Fruit fly (Drosophila melanogaster) whole organism, embryonic: ENCODE data around the gene Fkbp59.

ENCODE experiments used
- Antp ChIP-seq: fragments of 200-800 bp; sonication (Bioruptor generic); optimal IDR thresholded peaks from 3 replicates; lab custom pipeline; 2016; ENCODE audit warnings: missing biosample characterization, missing genetic modification characterization
- Awh ChIP-seq: fragments of 200-800 bp; sonication (Bioruptor generic); IDR thresholded peaks from 2 replicates; pipeline ENCODE4, ENCODE4 v1.3.6; 2022; ENCODE audit warnings: missing biosample characterization, missing genetic modification characterization
- BEAF-32 ChIP-seq: fragments of 200-800 bp; sonication (Bioruptor generic); optimal IDR thresholded peaks from 3 replicates; lab custom pipeline; 2017; ENCODE audit warnings: missing biosample characterization, missing genetic modification characterization, mild to moderate bottlenecking, moderate library complexity, missing genetic modification reagents
- CG10267 ChIP-seq: fragments of 200-800 bp; sonication (Bioruptor generic); optimal IDR thresholded peaks from 2 replicates; lab custom pipeline; 2018; ENCODE audit warnings: missing biosample characterization, mild to moderate bottlenecking, missing genetic modification characterization, moderate library complexity
- CG11247 ChIP-seq: fragments of 200-800 bp; sonication (Bioruptor generic); IDR thresholded peaks from 2 replicates; pipeline ENCODE4 v1.3.6; 2022; ENCODE audit warnings: missing biosample characterization, missing genetic modification characterization
- CG11456 ChIP-seq: fragments of 200-800 bp; sonication (Bioruptor generic); IDR thresholded peaks from 3 replicates; pipeline ENCODE4 v1.3.6; 2022; ENCODE audit warnings: missing biosample characterization, missing genetic modification characterization
- CG13624 ChIP-seq: fragments of 200-800 bp; sonication (Bioruptor generic); optimal IDR thresholded peaks from 2 replicates; lab custom pipeline; 2016; ENCODE audit warnings: missing biosample characterization, missing genetic modification characterization
- CG14050 ChIP-seq: fragments of 200-800 bp; sonication (Bioruptor generic); IDR thresholded peaks from 3 replicates; pipeline ENCODE4 v1.3.6; 2022; ENCODE audit warnings: missing biosample characterization, missing genetic modification characterization
- CG15514 ChIP-seq: fragments of 200-800 bp; sonication (Bioruptor generic); optimal IDR thresholded peaks from 3 replicates; lab custom pipeline; 2017; ENCODE audit warnings: missing biosample characterization, missing genetic modification characterization, mild to moderate bottlenecking, moderate library complexity, missing genetic modification reagents
- CG1792 ChIP-seq: fragments of 200-800 bp; sonication (Bioruptor generic); optimal IDR thresholded peaks from 2 replicates; lab custom pipeline; 2016; ENCODE audit warnings: missing biosample characterization, missing genetic modification characterization
- CG2712 ChIP-seq: fragments of 200-800 bp; optimal IDR thresholded peaks from 3 replicates; lab custom pipeline; 2019; ENCODE audit warnings: missing biosample characterization, mild to moderate bottlenecking, missing genetic modification characterization, moderate library complexity
- CG3163 ChIP-seq: fragments of 200-800 bp; sonication (Bioruptor generic); optimal IDR thresholded peaks from 3 replicates; lab custom pipeline; 2016; ENCODE audit warnings: missing biosample characterization, missing genetic modification characterization
- CG34422 ChIP-seq: fragments of 200-800 bp; sonication (Bioruptor generic); IDR thresholded peaks from 3 replicates; pipeline ENCODE4 v1.3.6; 2022; ENCODE audit warnings: missing biosample characterization, missing genetic modification characterization
- CG3995 ChIP-seq: fragments of 200-800 bp; sonication (Bioruptor generic); optimal IDR thresholded peaks from 3 replicates; lab custom pipeline; 2016; ENCODE audit warnings: missing biosample characterization, missing genetic modification characterization
- CG6272 ChIP-seq: fragments of 200-800 bp; sonication (Bioruptor generic); IDR thresholded peaks from 2 replicates; pipeline ENCODE4 v1.3.6; 2022; ENCODE audit warnings: missing biosample characterization, missing genetic modification characterization
- CG6654 ChIP-seq: fragments of 200-800 bp; sonication (Bioruptor generic); optimal IDR thresholded peaks from 2 replicates; lab custom pipeline; 2017; ENCODE audit warnings: missing biosample characterization, mild to moderate bottlenecking, missing genetic modification characterization
- CHES-1-like ChIP-seq: fragments of 200-800 bp; sonication (Bioruptor generic); optimal IDR thresholded peaks from 2 replicates; lab custom pipeline; 2016; ENCODE audit warnings: missing biosample characterization, missing genetic modification characterization
- Drgx ChIP-seq: fragments of 200-800 bp; sonication (Bioruptor generic); IDR thresholded peaks from 2 replicates; pipeline ENCODE4 v1.3.6; 2022; ENCODE audit warnings: missing biosample characterization, missing genetic modification characterization
- Ets97D ChIP-seq: fragments of 200-800 bp; sonication (Bioruptor generic); optimal IDR thresholded peaks from 3 replicates; lab custom pipeline; 2016; ENCODE audit warnings: missing biosample characterization, missing genetic modification characterization
- Fer1 ChIP-seq: fragments of 200-800 bp; sonication (Bioruptor generic); optimal IDR thresholded peaks from 2 replicates; lab custom pipeline; 2017; ENCODE audit warnings: missing biosample characterization, mild to moderate bottlenecking, missing genetic modification characterization
- MBD-R2 ChIP-seq: fragments of 200-800 bp; sonication (Bioruptor generic); IDR thresholded peaks from 2 replicates; pipeline ENCODE4 v1.3.6; 2022; ENCODE audit warnings: missing biosample characterization, missing genetic modification characterization
- Med ChIP-seq: fragments of 200-800 bp; sonication (Bioruptor generic); peaks from one replicate; lab custom pipeline; 2016; ENCODE audit warnings: missing biosample characterization, missing genetic modification characterization, mild to moderate bottlenecking, inconsistent platforms, moderate library complexity
- NFAT ChIP-seq: fragments of 200-800 bp; sonication (Bioruptor generic); IDR thresholded peaks from 2 replicates; pipeline ENCODE4 v1.3.6; 2022; ENCODE audit warnings: missing biosample characterization, missing genetic modification characterization
- Ptx1 ChIP-seq: fragments of 200-800 bp; sonication (Bioruptor generic); IDR thresholded peaks from 2 replicates; pipeline ENCODE4 v1.3.6; 2022; ENCODE audit warnings: missing biosample characterization, missing genetic modification characterization
- Sry-δ ChIP-seq: fragments of 200-800 bp; sonication (Bioruptor generic); optimal IDR thresholded peaks from 2 replicates; lab custom pipeline; 2016; ENCODE audit warnings: missing biosample characterization, missing genetic modification characterization
- Xrp1 ChIP-seq: fragments of 200-800 bp; sonication (Bioruptor generic); IDR thresholded peaks from 2 replicates; pipeline ENCODE4 v1.3.6; 2022; ENCODE audit warnings: missing biosample characterization, missing genetic modification characterization
- YL-1 ChIP-seq: fragments of 200-800 bp; sonication (Bioruptor generic); optimal IDR thresholded peaks from 3 replicates; lab custom pipeline; 2017; ENCODE audit warnings: missing biosample characterization, mild to moderate bottlenecking, missing genetic modification characterization
- abd-A ChIP-seq: fragments of 200-800 bp; sonication (Bioruptor generic); optimal IDR thresholded peaks from 3 replicates; lab custom pipeline; 2019; ENCODE audit warnings: missing biosample characterization, mild to moderate bottlenecking, missing genetic modification characterization, moderate library complexity
- br ChIP-seq: fragments of >200 bp; optimal IDR thresholded peaks from 2 replicates; lab custom pipeline; 2017
- crp ChIP-seq, 2 experiments: fragments of 200-800 bp; sonication (Bioruptor generic); optimal IDR thresholded peaks; 2 replicates in 1 of 2; 3 replicates in 1 of 2; lab custom pipeline; 2017; ENCODE audit warnings: missing biosample characterization in 2 of 2, missing genetic modification characterization in 2 of 2, mild to moderate bottlenecking in 1 of 2, moderate library complexity in 1 of 2
- dmrt11E ChIP-seq: fragments of 200-800 bp; sonication (Bioruptor generic); optimal IDR thresholded peaks from 3 replicates; lab custom pipeline; 2018; ENCODE audit warnings: missing biosample characterization, mild to moderate bottlenecking, missing genetic modification characterization, moderate library complexity
- eyg ChIP-seq: fragments of 200-800 bp; sonication (Bioruptor generic); optimal IDR thresholded peaks from 3 replicates; lab custom pipeline; 2016; ENCODE audit warnings: missing biosample characterization, missing genetic modification characterization
- gfzf ChIP-seq: fragments of 200-800 bp; sonication (Bioruptor generic); optimal IDR thresholded peaks from 2 replicates; lab custom pipeline; 2016; ENCODE audit warnings: missing biosample characterization, mild to moderate bottlenecking, missing genetic modification characterization, moderate library complexity
- gro ChIP-seq: fragments of 200-800 bp; sonication (Bioruptor generic); optimal IDR thresholded peaks from 2 replicates; lab custom pipeline; 2016; ENCODE audit warnings: missing biosample characterization, missing genetic modification characterization
- lab ChIP-seq: fragments of 200-800 bp; sonication (Bioruptor generic); optimal IDR thresholded peaks from 3 replicates; lab custom pipeline; 2017; ENCODE audit warnings: missing biosample characterization, missing genetic modification characterization, mild to moderate bottlenecking, moderate library complexity, missing genetic modification reagents
- mam ChIP-seq: fragments of 200-800 bp; sonication (Bioruptor generic); optimal IDR thresholded peaks from 3 replicates; lab custom pipeline; 2016; ENCODE audit warnings: missing biosample characterization, missing genetic modification characterization
- pan ChIP-seq, 4 experiments: fragments of >200 bp in 3 of 4; fragments of 200-800 bp in 1 of 4; sonication (Bioruptor generic) in 1 of 4; optimal IDR thresholded peaks in 3 of 4; IDR thresholded peaks in 1 of 4; 2 replicates each; pipeline versions ENCODE4 v1.3.6 to Lab custom; 2017 to 2022; ENCODE audit warnings: missing biosample characterization in 2 of 4, missing genetic modification characterization in 2 of 4, mixed read lengths in 1 of 4
- pb ChIP-seq: fragments of 200-800 bp; sonication (Bioruptor generic); optimal IDR thresholded peaks from 3 replicates; lab custom pipeline; 2016; ENCODE audit warnings: missing biosample characterization, missing genetic modification characterization
- pfk ChIP-seq: fragments of 200-800 bp; sonication (Bioruptor generic); optimal IDR thresholded peaks from 2 replicates; lab custom pipeline; 2018; ENCODE audit warnings: missing biosample characterization, mild to moderate bottlenecking, missing genetic modification characterization, moderate library complexity
- pho ChIP-seq: fragments of 200-800 bp; sonication (Bioruptor generic); optimal IDR thresholded peaks from 2 replicates; lab custom pipeline; 2016; ENCODE audit warnings: missing biosample characterization, missing genetic modification characterization
- prd ChIP-seq, 3 experiments: fragments of >200 bp in 2 of 3; fragments of 200-800 bp in 1 of 3; sonication (Bioruptor generic) in 1 of 3; optimal IDR thresholded peaks in 2 of 3; IDR thresholded peaks in 1 of 3; 2 replicates in 2 of 3; 3 replicates in 1 of 3; pipeline versions ENCODE4 v1.3.6 to Lab custom; 2017 to 2022; ENCODE audit warnings: missing biosample characterization in 1 of 3, missing genetic modification characterization in 1 of 3
- sc ChIP-seq, 3 experiments: fragments of >200 bp in 2 of 3; fragments of 200-800 bp in 1 of 3; sonication (Bioruptor generic) in 1 of 3; optimal IDR thresholded peaks; 2 replicates in 2 of 3; 3 replicates in 1 of 3; lab custom pipeline; 2017; ENCODE audit warnings: mild to moderate bottlenecking in 1 of 3, missing biosample characterization in 1 of 3, missing genetic modification characterization in 1 of 3, missing genetic modification reagents in 1 of 3
- slbo ChIP-seq: fragments of 200-800 bp; sonication (Bioruptor generic); IDR thresholded peaks from 2 replicates; pipeline ENCODE4 v1.3.6; 2022; ENCODE audit warnings: missing biosample characterization, missing genetic modification characterization
- sob ChIP-seq: fragments of 200-800 bp; sonication (Bioruptor generic); IDR thresholded peaks from 2 replicates; pipeline ENCODE4 v1.3.6; 2022; ENCODE audit warnings: missing biosample characterization, missing genetic modification characterization
- ssp ChIP-seq: fragments of 200-800 bp; sonication (Bioruptor generic); IDR thresholded peaks from 2 replicates; pipeline ENCODE4 v1.3.6; 2022; ENCODE audit warnings: missing biosample characterization, missing genetic modification characterization
- stwl ChIP-seq: fragments of 200-800 bp; sonication (Bioruptor generic); optimal IDR thresholded peaks from 3 replicates; lab custom pipeline; 2018; ENCODE audit warnings: missing biosample characterization, mild to moderate bottlenecking, missing genetic modification characterization, moderate library complexity
- vvl ChIP-seq: fragments of 200-800 bp; sonication (Bioruptor generic); IDR thresholded peaks from 2 replicates; pipeline ENCODE4 v1.3.6; 2022; ENCODE audit warnings: missing biosample characterization, missing genetic modification characterization
- wek ChIP-seq: fragments of 200-800 bp; sonication (Bioruptor generic); optimal IDR thresholded peaks from 3 replicates; lab custom pipeline; 2018; ENCODE audit warnings: missing biosample characterization, mild to moderate bottlenecking, missing genetic modification characterization, moderate library complexity
- zfh1 ChIP-seq: fragments of 200-800 bp; sonication (Bioruptor generic); IDR thresholded peaks from 3 replicates; pipeline ENCODE4 v1.3.6; 2022; ENCODE audit warnings: missing biosample characterization, missing genetic modification characterization

The Fkbp59 gene

DNA sequence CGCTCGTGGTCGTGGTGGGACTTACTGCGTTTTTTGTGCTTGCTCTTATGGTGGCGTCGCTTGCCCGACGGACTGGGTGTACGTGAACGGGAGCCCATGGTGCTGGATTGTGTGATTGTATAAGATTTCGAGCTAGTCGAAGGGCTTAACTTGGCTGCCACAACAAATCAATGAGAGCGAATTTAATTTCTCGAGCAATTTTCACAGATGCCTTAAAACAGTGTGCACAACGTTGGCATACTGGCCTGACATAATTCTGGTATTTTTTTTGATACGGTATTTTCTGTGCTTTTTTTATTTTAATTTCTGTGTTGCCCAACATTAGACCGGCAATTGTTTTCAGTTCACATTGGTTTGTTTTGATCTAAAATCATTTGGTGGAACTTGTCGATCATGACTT lies 50.1 kb downstream of the Fkbp59 start, which contains the start of gene Arglu1 (continued):
- TF ChIP-seq CG3163 (GFP tag; lab: Kevin White, UChicago) = peak; percentile 14
- TF ChIP-seq prd (optimal IDR thresholded peaks at IDR 0.05; lab: Kevin White, UChicago) = no peak
- no peak for TF ChIP-seq prd (GFP tag; IDR thresholded peaks at IDR 0.05; lab: Robert Waterston, UW)
- TF ChIP-seq NFAT = peak; percentile 34; the same call in 1 of the 2 replicates
- TF ChIP-seq BEAF-32 (GFP tag; lab: Kevin White, UChicago) = peak; percentile 6
- TF ChIP-seq Xrp1 = 0 out of 2 replicates have a peak, but pooled peaks have one; percentile 15
- TF ChIP-seq Fer1 (GFP tag; lab: Kevin White, UChicago) = no peak
- TF ChIP-seq pb = no peak
- 0 out of 2 replicates have a peak, but pooled peaks have one; percentile 35 for TF ChIP-seq vvl (GFP tag; lab: Robert Waterston, UW)
- peak; percentile 53 for TF ChIP-seq mam (GFP tag; lab: Kevin White, UChicago)
- no peak for TF ChIP-seq pan (optimal IDR thresholded peaks at IDR 0.05; lab: Kevin White, UChicago)
- TF ChIP-seq pan (GFP tag; optimal IDR thresholded peaks at IDR 0.05 in 1 of 2, IDR thresholded peaks at IDR 0.05 in 1 of 2) = peak in 1 of 2 experiments; percentile 41
- peak; percentile 52 for TF ChIP-seq stwl (tag; lab: Kevin White, UChicago)
- peak; percentile 26 for TF ChIP-seq CG13624 (GFP tag; lab: Kevin White, UChicago)
- no peak for TF ChIP-seq sc (optimal IDR thresholded peaks at IDR 0.05; lab: Kevin White, UChicago)
- no peak for TF ChIP-seq sc (GFP tag; optimal IDR thresholded peaks at IDR 0.05; lab: Kevin White, UChicago)
- TF ChIP-seq Med = peak; percentile 88
- peak; percentile 39; the same call in 1 of the 2 replicates for TF ChIP-seq CG11247 (GFP tag; lab: Robert Waterston, UW)
- TF ChIP-seq CG1792 (GFP tag; lab: Kevin White, UChicago) = no peak
- TF ChIP-seq abd-A (tag; lab: Kevin White, UChicago) = no peak
- TF ChIP-seq CG6654 (GFP tag; lab: Kevin White, UChicago) = no peak
- peak; percentile 39; the same call in 1 of the 2 replicates for TF ChIP-seq Ptx1 (GFP tag; lab: Robert Waterston, UW)
- TF ChIP-seq zfh1 (GFP tag; lab: Robert Waterston, UW) = no peak
- TF ChIP-seq eyg (GFP tag; lab: Kevin White, UChicago) = peak; percentile 25
- peak; percentile 2 for TF ChIP-seq Sry-δ
- TF ChIP-seq pho (GFP tag; lab: Kevin White, UChicago) = peak; percentile 15
- TF ChIP-seq crp (GFP tag; optimal IDR thresholded peaks at IDR 0.05; lab: Kevin White, UChicago) = peak in 1 of 2 experiments; percentile 41
- peak; percentile 55 for TF ChIP-seq YL-1
- peak; percentile 57; the same call in 1 of the 2 replicates for TF ChIP-seq sob
- TF ChIP-seq lab (GFP tag; lab: Kevin White, UChicago) = peak; percentile 33
- 0 out of 2 replicates have a peak, but pooled peaks have one; percentile 14 for TF ChIP-seq Drgx (GFP tag; lab: Robert Waterston, UW)
- no peak for TF ChIP-seq pfk (GFP tag; lab: Kevin White, UChicago)
- TF ChIP-seq CG10267 (tag; lab: Kevin White, UChicago) = peak; percentile 86
- peak; percentile 39 for TF ChIP-seq CHES-1-like (GFP tag; lab: Kevin White, UChicago)
- TF ChIP-seq dmrt11E (tag; lab: Kevin White, UChicago) = no peak
- TF ChIP-seq CG15514 = peak; percentile 78
- TF ChIP-seq gro = peak; percentile 20
- TF ChIP-seq Ets97D (GFP tag; lab: Kevin White, UChicago) = peak; percentile 37
- peak; percentile 1 for TF ChIP-seq CG3995 (GFP tag; lab: Kevin White, UChicago)
- 0 out of 2 replicates have a peak, but pooled peaks have one; percentile 18 for TF ChIP-seq ssp
- TF ChIP-seq CG6272 (GFP tag; lab: Robert Waterston, UW) = no peak
- TF ChIP-seq CG2712 (tag; lab: Kevin White, UChicago) = peak; percentile 28
- TF ChIP-seq CG14050 (GFP tag; lab: Robert Waterston, UW) = no peak
- TF ChIP-seq gfzf (GFP tag; lab: Kevin White, UChicago) = peak; percentile 67
- no peak for TF ChIP-seq Awh (GFP tag; lab: Robert Waterston, UW)
- peak; percentile 63; the same call in 1 of the 3 replicates for TF ChIP-seq CG11456 (GFP tag; lab: Robert Waterston, UW)
- TF ChIP-seq wek (GFP tag; lab: Kevin White, UChicago) = no peak
- TF ChIP-seq Antp (GFP tag; lab: Kevin White, UChicago) = no peak
- TF ChIP-seq MBD-R2 (GFP tag; lab: Robert Waterston, UW) = peak; percentile 88
- no peak for TF ChIP-seq br (lab: Kevin White, UChicago)
- TF ChIP-seq slbo = peak; percentile 36; the same call in 1 of the 2 replicates
- peak; percentile 64; the same call in 1 of the 3 replicates for TF ChIP-seq CG34422 (GFP tag; lab: Robert Waterston, UW)
